Worm (Caenorhabditis elegans): Measurements from ENCODE around the gene mec-3.

DNA sequence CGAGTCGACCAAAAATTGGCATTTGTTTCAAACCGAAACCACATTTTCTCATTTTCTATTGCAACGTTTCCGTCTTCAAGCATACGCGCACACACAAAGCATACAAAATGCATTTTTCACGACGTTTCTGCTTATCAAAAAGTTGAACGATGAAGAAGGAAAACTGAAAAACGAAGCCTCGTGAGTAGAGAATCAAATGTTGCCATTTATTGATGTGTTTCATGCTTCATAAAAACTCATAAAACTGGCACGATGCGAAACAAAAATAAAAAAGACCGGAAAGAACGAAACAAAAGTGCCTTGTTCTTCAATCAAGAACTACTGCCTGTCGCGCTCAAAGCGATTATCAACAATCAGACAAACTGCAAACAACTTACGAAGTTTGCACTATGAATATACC is 41.2 kb downstream of the mec-3 start:
- no peak for TF ChIP-seq aly-2 (tag; optimal IDR thresholded peaks at IDR 0.05)
- TF ChIP-seq nhr-11 (tag; optimal IDR thresholded peaks at IDR 0.05): no peak
